Fruit fly (Drosophila melanogaster) whole organism, embryonic: Measurements from ENCODE around the gene PlexA.

ENCODE experiments used
- ATbp ChIP-seq: fragments of 200-800 bp; sonication (Bioruptor generic); optimal IDR thresholded peaks from 2 replicates; lab custom pipeline; 2017; ENCODE audit warnings: missing biosample characterization, mild to moderate bottlenecking, missing genetic modification characterization, missing genetic modification reagents
- Adf1 ChIP-seq: fragments of 200-800 bp; sonication (Bioruptor generic); IDR thresholded peaks from 2 replicates; pipeline ENCODE4 v1.3.6; 2022; ENCODE audit warnings: missing biosample characterization, missing genetic modification characterization
- CG11093 ChIP-seq: fragments of 200-800 bp; sonication (Bioruptor generic); IDR thresholded peaks from 3 replicates; pipeline ENCODE4 v1.3.6; 2022; ENCODE audit warnings: missing biosample characterization, missing genetic modification characterization
- CG11456 ChIP-seq: fragments of 200-800 bp; sonication (Bioruptor generic); IDR thresholded peaks from 3 replicates; pipeline ENCODE4 v1.3.6; 2022; ENCODE audit warnings: missing biosample characterization, missing genetic modification characterization
- CG1233 ChIP-seq: fragments of 200-800 bp; sonication (Bioruptor generic); optimal IDR thresholded peaks from 4 replicates; lab custom pipeline; 2018; ENCODE audit warnings: missing biosample characterization, mild to moderate bottlenecking, missing genetic modification characterization
- CG13624 ChIP-seq: fragments of 200-800 bp; sonication (Bioruptor generic); optimal IDR thresholded peaks from 2 replicates; lab custom pipeline; 2016; ENCODE audit warnings: missing biosample characterization, missing genetic modification characterization
- CG14441 ChIP-seq: fragments of 200-800 bp; sonication (Bioruptor generic); IDR thresholded peaks from 2 replicates; pipeline ENCODE4 v1.3.6; 2022; ENCODE audit warnings: missing biosample characterization, missing genetic modification characterization
- CG15073 ChIP-seq: fragments of 200-800 bp; sonication (Bioruptor generic); optimal IDR thresholded peaks from 2 replicates; lab custom pipeline; 2016; ENCODE audit warnings: missing biosample characterization, missing genetic modification characterization
- CG1647 ChIP-seq: fragments of 200-800 bp; sonication (Bioruptor generic); optimal IDR thresholded peaks from 3 replicates; lab custom pipeline; 2016; ENCODE audit warnings: missing biosample characterization, missing genetic modification characterization
- CG17612 ChIP-seq: fragments of 200-800 bp; sonication (Bioruptor generic); IDR thresholded peaks from 2 replicates; pipeline ENCODE4 v1.3.6; 2022; ENCODE audit warnings: missing biosample characterization, missing genetic modification characterization
- CG17802 ChIP-seq: fragments of 200-800 bp; sonication (Bioruptor generic); optimal IDR thresholded peaks from 2 replicates; lab custom pipeline; 2018; ENCODE audit warnings: missing biosample characterization, mild to moderate bottlenecking, missing genetic modification characterization, moderate library complexity
- CG17912 ChIP-seq: fragments of 200-800 bp; sonication (Bioruptor generic); optimal IDR thresholded peaks from 2 replicates; lab custom pipeline; 2018; ENCODE audit warnings: missing biosample characterization, mild to moderate bottlenecking, missing genetic modification characterization
- CG2116 ChIP-seq: fragments of 200-800 bp; sonication (Bioruptor generic); optimal IDR thresholded peaks from 3 replicates; lab custom pipeline; 2018; ENCODE audit warnings: missing biosample characterization, mild to moderate bottlenecking, missing genetic modification characterization
- CG2129 ChIP-seq: fragments of 200-800 bp; sonication (Bioruptor generic); IDR thresholded peaks from 2 replicates; pipeline ENCODE4 v1.3.6; 2022; ENCODE audit warnings: missing biosample characterization, missing genetic modification characterization; ENCODE audit not compliant: partially characterized antibody
- CG2199 ChIP-seq: fragments of 200-800 bp; sonication (Bioruptor generic); IDR thresholded peaks from 3 replicates; pipeline ENCODE4 v1.3.6; 2022; ENCODE audit warnings: missing biosample characterization, missing genetic modification characterization
- CG31224 ChIP-seq: fragments of 200-800 bp; sonication (Bioruptor generic); IDR thresholded peaks from 2 replicates; pipeline ENCODE4 v1.3.6; 2022; ENCODE audit warnings: missing biosample characterization, missing genetic modification characterization
- CG6654 ChIP-seq: fragments of 200-800 bp; sonication (Bioruptor generic); optimal IDR thresholded peaks from 2 replicates; lab custom pipeline; 2017; ENCODE audit warnings: missing biosample characterization, mild to moderate bottlenecking, missing genetic modification characterization
- Dll ChIP-seq: fragments of 200-800 bp; sonication (Bioruptor generic); IDR thresholded peaks from 4 replicates; pipeline ENCODE4 v1.3.6; 2022; ENCODE audit warnings: missing biosample characterization, missing genetic modification characterization; ENCODE audit not compliant: partially characterized antibody
- E2f1 ChIP-seq: fragments of 200-800 bp; sonication (Bioruptor generic); IDR thresholded peaks from 2 replicates; pipeline ENCODE4 v1.3.6; 2022; ENCODE audit warnings: missing biosample characterization, missing genetic modification characterization
- ERR ChIP-seq: fragments of 200-800 bp; sonication (Bioruptor generic); optimal IDR thresholded peaks from 2 replicates; lab custom pipeline; 2016; ENCODE audit warnings: missing biosample characterization, missing genetic modification characterization
- H2.0 ChIP-seq: fragments of 200-800 bp; sonication (Bioruptor generic); IDR thresholded peaks from 2 replicates; pipeline ENCODE4 v1.3.6; 2022; ENCODE audit warnings: missing biosample characterization, missing genetic modification characterization
- HLHmδ ChIP-seq: fragments of 200-800 bp; sonication (Bioruptor generic); optimal IDR thresholded peaks from 2 replicates; lab custom pipeline; 2018; ENCODE audit warnings: missing biosample characterization, mild to moderate bottlenecking, missing genetic modification characterization, moderate library complexity
- Lhr ChIP-seq: fragments of 200-800 bp; sonication (Bioruptor generic); optimal IDR thresholded peaks from 3 replicates; lab custom pipeline; 2017; ENCODE audit warnings: mild to moderate bottlenecking, missing biosample characterization, missing genetic modification reagents, missing genetic modification characterization
- Max ChIP-seq: fragments of 200-800 bp; sonication (Bioruptor generic); optimal IDR thresholded peaks from 2 replicates; lab custom pipeline; 2016; ENCODE audit warnings: missing biosample characterization, mild to moderate bottlenecking, missing genetic modification characterization
- Rx ChIP-seq: fragments of 200-800 bp; sonication (Bioruptor generic); IDR thresholded peaks from 2 replicates; pipeline ENCODE4 v1.3.6; 2022; ENCODE audit warnings: missing biosample characterization, missing genetic modification characterization
- Scr ChIP-seq: fragments of 200-800 bp; sonication (Bioruptor generic); IDR thresholded peaks from 2 replicates; pipeline ENCODE4 v1.3.6; 2022; ENCODE audit warnings: missing biosample characterization, missing genetic modification characterization; ENCODE audit not compliant: partially characterized antibody
- bigmax ChIP-seq: fragments of 200-800 bp; sonication (Bioruptor generic); optimal IDR thresholded peaks from 2 replicates; lab custom pipeline; 2018; ENCODE audit warnings: missing biosample characterization, mild to moderate bottlenecking, missing genetic modification characterization
- bowl ChIP-seq: fragments of 200-800 bp; sonication (Bioruptor generic); IDR thresholded peaks from 2 replicates; pipeline ENCODE4 v1.3.6; 2022; ENCODE audit warnings: missing biosample characterization, missing genetic modification characterization
- br ChIP-seq: fragments of >200 bp; optimal IDR thresholded peaks from 2 replicates; lab custom pipeline; 2017
- bsh ChIP-seq, 2 experiments: fragments of 200-800 bp; sonication (Bioruptor generic); optimal IDR thresholded peaks; 2 replicates each; lab custom pipeline; 2017 to 2018; ENCODE audit warnings: mild to moderate bottlenecking in 2 of 2, missing biosample characterization in 2 of 2, missing genetic modification characterization in 2 of 2, moderate library complexity in 1 of 2
- crc ChIP-seq: fragments of 200-800 bp; sonication (Bioruptor generic); optimal IDR thresholded peaks from 2 replicates; lab custom pipeline; 2016; ENCODE audit warnings: missing biosample characterization, missing genetic modification characterization
- dm ChIP-seq: fragments of 200-800 bp; sonication (Bioruptor generic); optimal IDR thresholded peaks from 3 replicates; lab custom pipeline; 2016; ENCODE audit warnings: missing biosample characterization, missing genetic modification characterization
- emc ChIP-seq: fragments of 200-800 bp; sonication (Bioruptor generic); optimal IDR thresholded peaks from 2 replicates; lab custom pipeline; 2016; ENCODE audit warnings: missing biosample characterization, missing genetic modification characterization
- esg ChIP-seq: fragments of 200-800 bp; sonication (Bioruptor generic); conservative IDR thresholded peaks from 2 replicates; pipeline ENCODE4 v1.3.6; 2022; ENCODE audit warnings: missing biosample characterization, missing genetic modification characterization
- eve ChIP-seq, 2 experiments: fragments of >200 bp; optimal IDR thresholded peaks; 2 replicates each; lab custom pipeline; 2017; ENCODE audit warnings: missing biosample characterization in 2 of 2, missing genetic modification characterization in 2 of 2
- fru ChIP-seq: fragments of >200 bp; optimal IDR thresholded peaks from 2 replicates; lab custom pipeline; 2017
- gcm ChIP-seq: fragments of 200-800 bp; sonication (Bioruptor generic); optimal IDR thresholded peaks from 2 replicates; lab custom pipeline; 2019; ENCODE audit warnings: missing biosample characterization, mild to moderate bottlenecking, missing genetic modification characterization, moderate library complexity
- h ChIP-seq: fragments of >200 bp; optimal IDR thresholded peaks from 2 replicates; lab custom pipeline; 2017
- insv ChIP-seq, 2 experiments: fragments of 200-800 bp; sonication (Bioruptor generic); optimal IDR thresholded peaks; 3 replicates each; lab custom pipeline; 2016 to 2018; ENCODE audit warnings: missing biosample characterization in 2 of 2, missing genetic modification characterization in 2 of 2
- jumu ChIP-seq: fragments of 200-800 bp; sonication (Bioruptor generic); optimal IDR thresholded peaks from 3 replicates; lab custom pipeline; 2016; ENCODE audit warnings: missing biosample characterization, missing genetic modification characterization
- maf-S ChIP-seq: fragments of 200-800 bp; sonication (Bioruptor generic); optimal IDR thresholded peaks from 2 replicates; lab custom pipeline; 2016; ENCODE audit warnings: missing biosample characterization, missing genetic modification characterization
- nerfin-1 ChIP-seq: fragments of 200-800 bp; sonication (Bioruptor generic); optimal IDR thresholded peaks from 3 replicates; lab custom pipeline; 2019; ENCODE audit warnings: missing biosample characterization, mild to moderate bottlenecking, missing genetic modification characterization, moderate library complexity
- nmo ChIP-seq: fragments of 200-800 bp; sonication (Bioruptor generic); optimal IDR thresholded peaks from 2 replicates; lab custom pipeline; 2018; ENCODE audit warnings: missing biosample characterization, mild to moderate bottlenecking, missing genetic modification characterization, moderate library complexity
- pho ChIP-seq: fragments of 200-800 bp; sonication (Bioruptor generic); optimal IDR thresholded peaks from 2 replicates; lab custom pipeline; 2016; ENCODE audit warnings: missing biosample characterization, missing genetic modification characterization
- pzg ChIP-seq: fragments of 200-800 bp; sonication (Bioruptor generic); optimal IDR thresholded peaks from 3 replicates; lab custom pipeline; 2018; ENCODE audit warnings: missing biosample characterization, mild to moderate bottlenecking, missing genetic modification characterization, moderate library complexity
- ranshi ChIP-seq: fragments of 200-800 bp; sonication (Bioruptor generic); IDR thresholded peaks from 2 replicates; pipeline ENCODE4 v1.3.6; 2022; ENCODE audit warnings: missing biosample characterization, missing genetic modification characterization
- schlank ChIP-seq: fragments of 200-800 bp; sonication (Bioruptor generic); optimal IDR thresholded peaks from 2 replicates; lab custom pipeline; 2018; ENCODE audit warnings: missing biosample characterization, mild to moderate bottlenecking, missing genetic modification characterization
- sens ChIP-seq: fragments of 200-800 bp; sonication (Bioruptor generic); peaks from one replicate; lab custom pipeline; 2016; ENCODE audit warnings: missing biosample characterization, missing genetic modification characterization
- sim ChIP-seq: fragments of 200-800 bp; sonication (Bioruptor generic); IDR thresholded peaks from 2 replicates; pipeline ENCODE4 v1.3.6; 2022; ENCODE audit warnings: missing biosample characterization, missing genetic modification characterization
- stwl ChIP-seq: fragments of 200-800 bp; sonication (Bioruptor generic); optimal IDR thresholded peaks from 3 replicates; lab custom pipeline; 2018; ENCODE audit warnings: missing biosample characterization, mild to moderate bottlenecking, missing genetic modification characterization, moderate library complexity
- trem ChIP-seq: fragments of 200-800 bp; optimal IDR thresholded peaks from 3 replicates; lab custom pipeline; 2019; ENCODE audit warnings: missing biosample characterization, mild to moderate bottlenecking, missing genetic modification characterization, moderate library complexity
- tup ChIP-seq: fragments of 200-800 bp; sonication (Bioruptor generic); optimal IDR thresholded peaks from 2 replicates; lab custom pipeline; 2016; ENCODE audit warnings: missing biosample characterization, mild to moderate bottlenecking, missing genetic modification characterization, moderate library complexity
- zfh2 ChIP-seq: fragments of 200-800 bp; sonication (Bioruptor generic); optimal IDR thresholded peaks from 2 replicates; lab custom pipeline; 2016; ENCODE audit warnings: missing biosample characterization, missing genetic modification characterization

PlexA gene

dm6 chr4:1026806-1027431 lies at the start of gene PlexA (continued):
- TF ChIP-seq CG2129 = peak; percentile 19; the same call in 1 of the 2 replicates
- TF ChIP-seq crc = peak; percentile 18
- TF ChIP-seq jumu (GFP tag; lab: Kevin White, UChicago) = peak; percentile 16
- peak; percentile 97 for TF ChIP-seq nmo
- TF ChIP-seq ERR (GFP tag; lab: Kevin White, UChicago) = peak; percentile 0
- peak; percentile 67 for TF ChIP-seq nerfin-1 (tag; lab: Kevin White, UChicago)
- TF ChIP-seq dm (GFP tag; lab: Kevin White, UChicago) = peak; percentile 30
- 0 out of 2 replicates have a peak, but pooled peaks have one; percentile 39 for TF ChIP-seq bowl (GFP tag; lab: Robert Waterston, UW)
- no peak for TF ChIP-seq h (lab: Kevin White, UChicago)
- no peak for TF ChIP-seq br (lab: Kevin White, UChicago)
- TF ChIP-seq gcm (GFP tag; lab: Kevin White, UChicago) = peak; percentile 29
- TF ChIP-seq CG14441 = peak; percentile 96
- peak; percentile 79 for TF ChIP-seq trem (tag; lab: Kevin White, UChicago)
- peak; percentile 78 for TF ChIP-seq pzg (GFP tag; lab: Kevin White, UChicago)
- TF ChIP-seq emc (GFP tag; lab: Kevin White, UChicago) = no peak
- peak; percentile 17 for TF ChIP-seq bigmax (GFP tag; lab: Kevin White, UChicago)
- peak; percentile 70 for TF ChIP-seq Dll
- TF ChIP-seq Rx = no peak
- peak; percentile 74 for TF ChIP-seq zfh2 (GFP tag; lab: Kevin White, UChicago)
- TF ChIP-seq CG11456 = peak; percentile 97
- peak; percentile 65; the same call in 1 of the 2 replicates for TF ChIP-seq Adf1 (GFP tag; lab: Robert Waterston, UW)
- TF ChIP-seq Lhr (GFP tag; lab: Kevin White, UChicago) = peak; percentile 84
- TF ChIP-seq fru (lab: Kevin White, UChicago) = no peak
- TF ChIP-seq sim = peak; percentile 67; the same call in 1 of the 2 replicates
- TF ChIP-seq CG1647 (GFP tag; lab: Kevin White, UChicago) = peak; percentile 57
- TF ChIP-seq ranshi (GFP tag; lab: Robert Waterston, UW) = peak; percentile 98
- peak; percentile 65 for TF ChIP-seq CG17912 (GFP tag; lab: Kevin White, UChicago)
- no peak for TF ChIP-seq pho (GFP tag; lab: Kevin White, UChicago)
- TF ChIP-seq HLHmδ = no peak
- TF ChIP-seq CG15073 (GFP tag; lab: Kevin White, UChicago) = peak; percentile 20
- peak; percentile 72 for TF ChIP-seq CG2116
- peak; percentile 95 for TF ChIP-seq CG11093
- TF ChIP-seq CG13624 (GFP tag; lab: Kevin White, UChicago) = peak; percentile 47
- peak; percentile 79 for TF ChIP-seq CG17612
- TF ChIP-seq Scr = peak; percentile 73
- TF ChIP-seq CG1233 (GFP tag; lab: Kevin White, UChicago) = peak; percentile 87
- TF ChIP-seq bsh (GFP tag; optimal IDR thresholded peaks at IDR 0.05; lab: Kevin White, UChicago) = peak in 1 of 2 experiments; percentile 90
- TF ChIP-seq esg (GFP tag; lab: Robert Waterston, UW) = peak; percentile 94
- TF ChIP-seq, all 482 proteins: peak for 359

- TF ChIP-seq eve (GFP tag; optimal IDR thresholded peaks at IDR 0.05; lab: Kevin White, UChicago) = peak in 1 of 2 experiments; percentile 20
- no peak for TF ChIP-seq CG11456
- TF ChIP-seq insv (GFP tag; optimal IDR thresholded peaks at IDR 0.05; lab: Kevin White, UChicago) = no peak
- no peak for TF ChIP-seq schlank (tag; lab: Kevin White, UChicago)
- TF ChIP-seq E2f1 = no peak
- TF ChIP-seq maf-S = no peak
- no peak for TF ChIP-seq H2.0 (GFP tag; lab: Robert Waterston, UW)
- peak; percentile 78; the same call in 2 of the 3 replicates for TF ChIP-seq CG2199 (GFP tag; lab: Robert Waterston, UW)
- peak; percentile 98 for TF ChIP-seq stwl
- no peak for TF ChIP-seq CG31224 (GFP tag; lab: Robert Waterston, UW)
- TF ChIP-seq ATbp (GFP tag; lab: Kevin White, UChicago) = no peak
- TF ChIP-seq CG6654 = no peak
- TF ChIP-seq Max (GFP tag; lab: Kevin White, UChicago) = no peak
- TF ChIP-seq CG17802 = peak; percentile 48
- no peak for TF ChIP-seq tup (GFP tag; lab: Kevin White, UChicago)
- TF ChIP-seq sens (GFP tag; lab: Kevin White, UChicago) = peak; percentile 77
These were observed 37.8 kb upstream of the PlexA start, which contains the start of gene Zyx for dm6 chr4:1064652-1065218. Gene Zyx (minus strand): TSS chr4:1065001.
